Worm (Caenorhabditis elegans) whole organism, L1 larva: ENCODE results near the gene mys-1.

Experiments used
- C34B4.2 ChIP-seq: sonication (generic microtip); optimal IDR thresholded peaks from 2 replicates; lab custom pipeline; 2017; ENCODE audit warnings: mild to moderate bottlenecking, missing genetic modification characterization, missing compliant biosample characterization
- Y116A8C.19 ChIP-seq: sonication (generic microtip); optimal IDR thresholded peaks from 2 replicates; lab custom pipeline; 2016; ENCODE audit warnings: missing compliant biosample characterization, missing genetic modification characterization, borderline replicate concordance
- blmp-1 ChIP-seq: fragments of 150-350 bp; optimal IDR thresholded peaks from 2 replicates; lab custom pipeline; 2014; ENCODE audit warnings: missing biosample characterization, missing genetic modification characterization
- ceh-88 ChIP-seq: fragments of 200-800 bp; sonication (Bioruptor generic); IDR thresholded peaks from 2 replicates; pipeline ENCODE4 v1.3.6; 2022; ENCODE audit warnings: missing genetic modification characterization, missing compliant biosample characterization
- dpl-1 ChIP-seq, 3 experiments: fragments of 150-350 bp in 2 of 3; sonication (generic microtip) in 1 of 3; optimal IDR thresholded peaks; 2 replicates each; lab custom pipeline; 2014 to 2017; ENCODE audit warnings: missing biosample characterization in 3 of 3, missing genetic modification characterization in 3 of 3, missing genetic modification reagents in 3 of 3
- efl-1 ChIP-seq, 4 experiments: fragments of 150-350 bp; optimal IDR thresholded peaks in 3 of 4; peaks in 1 of 4; 1 replicate in 1 of 4; 2 replicates in 3 of 4; lab custom pipeline; 2014; ENCODE audit warnings: missing biosample characterization in 2 of 4, missing genetic modification characterization in 2 of 4, missing genetic modification reagents in 2 of 4
- efl-3 ChIP-seq: fragments of 200-800 bp; sonication (Bioruptor generic); optimal IDR thresholded peaks from 2 replicates; lab custom pipeline; 2018; ENCODE audit warnings: mild to moderate bottlenecking, missing genetic modification characterization, missing compliant biosample characterization
- egl-13 ChIP-seq: sonication (generic microtip); optimal IDR thresholded peaks from 2 replicates; lab custom pipeline; 2016; ENCODE audit warnings: missing genotype, missing genetic modification reagents, missing genetic modification characterization, missing compliant biosample characterization
- elt-3 ChIP-seq, 6 experiments: fragments of 150-350 bp in 1 of 6; sonication (generic microtip); optimal IDR thresholded peaks; 2 replicates each; lab custom pipeline; 2017 to 2018; ENCODE audit warnings: missing biosample characterization in 6 of 6, missing genetic modification characterization in 6 of 6, inconsistent platforms in 1 of 6
- grh-1 ChIP-seq: fragments of 200-800 bp; sonication (Bioruptor generic); IDR thresholded peaks from 2 replicates; pipeline ENCODE4 v1.3.6; 2022; ENCODE audit warnings: missing genetic modification reagents, missing genetic modification characterization, missing compliant biosample characterization
- hlh-17 ChIP-seq: fragments of 200-800 bp; sonication (Bioruptor generic); optimal IDR thresholded peaks from 2 replicates; lab custom pipeline; 2018; ENCODE audit warnings: missing genetic modification characterization, mild to moderate bottlenecking, missing compliant biosample characterization, moderate library complexity, borderline replicate concordance
- hlh-4 ChIP-seq: sonication (generic microtip); optimal IDR thresholded peaks from 2 replicates; lab custom pipeline; 2016; ENCODE audit warnings: mild to moderate bottlenecking, missing genetic modification characterization, missing compliant biosample characterization
- hpl-2 ChIP-seq: fragments of 150-350 bp; optimal IDR thresholded peaks from 2 replicates; lab custom pipeline; 2014; ENCODE audit warnings: missing biosample characterization, missing genetic modification reagents, missing genetic modification characterization
- lin-13 ChIP-seq: fragments of 150-350 bp; optimal IDR thresholded peaks from 2 replicates; lab custom pipeline; 2014; ENCODE audit warnings: missing biosample characterization, missing genetic modification reagents, missing genetic modification characterization
- lin-15B ChIP-seq: fragments of 150-350 bp; sonication (generic microtip); optimal IDR thresholded peaks from 3 replicates; lab custom pipeline; 2014; ENCODE audit warnings: missing biosample characterization, missing genetic modification characterization
- mdl-1 ChIP-seq, 2 experiments: fragments of 150-350 bp; optimal IDR thresholded peaks; 2 replicates each; lab custom pipeline; 2014 to 2017; ENCODE audit warnings: missing biosample characterization in 2 of 2, missing genetic modification characterization in 2 of 2, inconsistent platforms in 1 of 2
- mef-2 ChIP-seq: fragments of 150-350 bp; optimal IDR thresholded peaks from 2 replicates; lab custom pipeline; 2014; ENCODE audit warnings: missing biosample characterization, missing genetic modification characterization
- nhr-47 ChIP-seq: sonication (generic microtip); optimal IDR thresholded peaks from 2 replicates; lab custom pipeline; 2016; ENCODE audit warnings: mild to moderate bottlenecking, missing genetic modification characterization, moderate library complexity, missing compliant biosample characterization
- nhr-71 ChIP-seq: sonication (generic microtip); optimal IDR thresholded peaks from 2 replicates; lab custom pipeline; 2016; ENCODE audit warnings: mild to moderate bottlenecking, missing genetic modification characterization, moderate library complexity, missing compliant biosample characterization
- nhr-76 ChIP-seq: sonication (generic microtip); optimal IDR thresholded peaks from 2 replicates; lab custom pipeline; 2017; ENCODE audit warnings: missing biosample characterization, missing genetic modification characterization
- nhr-77 ChIP-seq: fragments of 150-350 bp; optimal IDR thresholded peaks from 2 replicates; lab custom pipeline; 2014; ENCODE audit warnings: missing biosample characterization, missing genetic modification characterization
- nhr-85 ChIP-seq: sonication (generic microtip); peaks from one replicate; lab custom pipeline; 2016; ENCODE audit warnings: missing genetic modification characterization, inconsistent platforms, missing compliant biosample characterization
- pax-3 ChIP-seq: fragments of 200-800 bp; sonication (Bioruptor generic); optimal IDR thresholded peaks from 2 replicates; lab custom pipeline; 2018; ENCODE audit warnings: mild to moderate bottlenecking, missing genetic modification characterization, moderate library complexity, missing compliant biosample characterization
- rnt-1 ChIP-seq: sonication (generic microtip); optimal IDR thresholded peaks from 2 replicates; lab custom pipeline; 2016; ENCODE audit warnings: mild to moderate bottlenecking, missing genetic modification characterization, moderate library complexity, missing compliant biosample characterization
- snpc-4 ChIP-seq: fragments of 150-350 bp; optimal IDR thresholded peaks from 2 replicates; lab custom pipeline; 2014; ENCODE audit warnings: missing biosample characterization, missing genetic modification characterization
- sox-4 ChIP-seq: sonication (generic microtip); optimal IDR thresholded peaks from 2 replicates; lab custom pipeline; 2016; ENCODE audit warnings: missing genetic modification characterization, missing compliant biosample characterization
- sptf-1 ChIP-seq: fragments of 150-350 bp; optimal IDR thresholded peaks from 2 replicates; lab custom pipeline; 2014; ENCODE audit warnings: missing biosample characterization, missing genetic modification characterization
- tlp-1 ChIP-seq: fragments of 150-350 bp; optimal IDR thresholded peaks from 2 replicates; lab custom pipeline; 2014; ENCODE audit warnings: missing biosample characterization, missing genetic modification characterization
- unc-130 ChIP-seq: fragments of 150-350 bp; optimal IDR thresholded peaks from 2 replicates; lab custom pipeline; 2017; ENCODE audit warnings: missing biosample characterization, missing genetic modification characterization, inconsistent platforms

Gene mys-1

DNA sequence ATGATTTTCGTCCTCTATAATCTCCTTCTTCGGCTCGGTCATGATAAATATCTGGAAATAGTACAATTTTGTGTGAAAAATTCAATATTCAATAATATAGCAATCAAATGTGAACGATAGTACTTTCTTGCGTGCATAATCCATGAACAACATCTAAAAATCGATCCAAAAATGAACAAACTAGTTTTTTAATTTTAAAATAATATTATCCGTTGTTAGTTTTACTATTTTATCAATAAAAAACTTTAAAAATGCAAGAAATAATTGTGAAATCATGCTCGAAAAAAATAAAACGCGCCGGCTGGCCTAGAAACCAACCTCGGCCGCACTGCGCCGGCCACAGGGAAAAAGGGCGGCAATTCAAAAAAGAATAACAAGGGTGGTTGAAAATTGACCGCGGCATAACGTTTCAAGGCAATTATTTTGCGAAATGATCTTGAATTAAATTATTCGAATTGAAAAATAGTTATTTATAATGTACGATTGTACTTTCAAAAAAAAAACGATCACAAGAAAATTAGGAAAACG lies at the start of gene mys-1 (continued):
- peak; percentile 83 for TF ChIP-seq nhr-71
- TF ChIP-seq ceh-88 (GFP tag; lab: Robert Waterston, UW): no peak
- TF ChIP-seq dpl-1 (GFP tag; optimal IDR thresholded peaks at IDR 0.05; lab: Kevin White, UChicago): peak; percentile 86 to 94 (median 90)
- TF ChIP-seq nhr-47: peak; percentile 83
- no peak for TF ChIP-seq efl-3 (GFP tag; lab: Kevin White, UChicago)
- TF ChIP-seq rnt-1: peak; percentile 97
- TF ChIP-seq egl-13 (tag; lab: Kevin White, UChicago): peak; percentile 68
- peak; percentile 78 for TF ChIP-seq pax-3 (tag; lab: Kevin White, UChicago)
- peak; percentile 88 for TF ChIP-seq nhr-85 (tag; lab: Kevin White, UChicago)

DNA sequence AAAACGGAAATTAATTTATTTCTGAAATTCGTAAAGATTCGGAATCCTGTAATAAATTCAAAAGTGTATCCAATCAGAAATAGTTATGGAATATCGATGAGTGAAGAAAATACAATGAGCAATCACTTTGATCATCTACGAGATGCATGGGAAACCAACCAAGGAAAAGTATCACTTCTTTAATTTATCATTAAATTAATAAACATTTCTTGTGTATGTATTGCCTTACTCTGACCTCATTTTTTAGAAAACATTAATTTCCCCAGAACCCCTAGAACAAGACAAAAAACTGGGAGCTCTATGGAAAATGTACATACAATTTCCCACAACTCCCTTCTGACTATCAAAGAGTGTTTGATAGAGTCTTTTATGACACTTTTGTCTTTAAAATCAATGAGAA lies 49.5 kb upstream of the mys-1 start, which contains the start of gene F10D2.16:
Gene F10D2.16 (plus strand): TSS at position 301 of the 400 bp plus-strand sequence.
- no peak for TF ChIP-seq mdl-1 (tag; optimal IDR thresholded peaks at IDR 0.05; lab: Kevin White, UChicago)
- no peak for TF ChIP-seq hlh-17 (GFP tag; lab: Kevin White, UChicago)
- TF ChIP-seq pax-3 (tag; lab: Kevin White, UChicago): no peak
- TF ChIP-seq ceh-88 (GFP tag; lab: Robert Waterston, UW): no peak
- no peak for TF ChIP-seq efl-1 (optimal IDR thresholded peaks at IDR 0.05; lab: Kevin White, UChicago)
- TF ChIP-seq efl-1 (GFP tag; optimal IDR thresholded peaks at IDR 0.05 in 1 of 2; lab: Kevin White, UChicago): peak in 1 of 2 experiments; percentile 39
- TF ChIP-seq elt-3 (tag; optimal IDR thresholded peaks at IDR 0.05; lab: Kevin White, UChicago): no peak
- TF ChIP-seq snpc-4 (tag; lab: Kevin White, UChicago): no peak
- no peak for TF ChIP-seq mef-2
- TF ChIP-seq, all 84 proteins: peak for 1

DNA sequence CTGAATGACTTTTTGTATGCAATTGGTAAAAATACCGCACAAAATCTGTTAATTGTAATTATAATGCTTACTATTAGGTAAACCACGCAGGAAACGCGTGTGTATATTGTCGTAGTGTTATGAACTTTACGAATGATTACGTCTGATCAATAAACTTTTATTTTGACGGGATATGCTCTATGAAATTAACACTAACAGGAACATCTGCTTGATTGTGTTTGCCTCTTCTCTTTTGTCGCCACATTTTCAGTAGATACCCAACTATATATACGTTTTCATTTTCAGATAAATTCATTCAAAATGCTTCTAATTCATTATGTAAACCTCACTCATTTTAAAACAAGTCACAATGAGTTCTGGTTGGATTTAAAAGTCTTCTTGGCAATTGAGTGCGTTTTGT lies 47.8 kb upstream of the mys-1 start, which contains the start of gene sre-10:
Gene sre-10 (plus strand): TSS at position 301 of the 400 bp plus-strand sequence.
- TF ChIP-seq Y116A8C.19 (no peak), nhr-77 (tag; lab: Kevin White, UChicago) (no peak), C34B4.2 (tag; lab: Kevin White, UChicago) (no peak)

ce11 chrV:7130974-7131373 lies 46.5 kb upstream of the mys-1 start, which contains the start of gene srx-36:
TSS of gene srx-36 (minus strand) at chrV:7131074.
- TF ChIP-seq lin-13 (GFP tag; lab: Kevin White, UChicago): no peak
- TF ChIP-seq, all 84 proteins: peak for 0

- no peak for TF ChIP-seq mdl-1 (tag; optimal IDR thresholded peaks at IDR 0.05; lab: Kevin White, UChicago)
- no peak for TF ChIP-seq rnt-1
- TF ChIP-seq dpl-1 (GFP tag; optimal IDR thresholded peaks at IDR 0.05; lab: Kevin White, UChicago): no peak
- no peak for TF ChIP-seq nhr-47
- TF ChIP-seq efl-1 (optimal IDR thresholded peaks at IDR 0.05; lab: Kevin White, UChicago): no peak
- peak in 1 of 2 experiments; percentile 13 for TF ChIP-seq efl-1 (GFP tag; optimal IDR thresholded peaks at IDR 0.05 in 1 of 2; lab: Kevin White, UChicago)
These were observed 45.0 kb upstream of the mys-1 start, which contains the start of gene T01C4.8 for ce11 chrV:7129460-7129859. TSS of gene T01C4.8 (minus strand) at chrV:7129560.

ce11 chrV:7123979-7124378 lies 39.5 kb upstream of the mys-1 start:
- TF ChIP-seq unc-130 (tag; lab: Kevin White, UChicago): no peak
- TF ChIP-seq sptf-1 (tag; lab: Kevin White, UChicago): no peak
- no peak for TF ChIP-seq sox-4 (tag; lab: Kevin White, UChicago)
- TF ChIP-seq lin-15B: no peak
- TF ChIP-seq, all 84 proteins: peak for 0

DNA sequence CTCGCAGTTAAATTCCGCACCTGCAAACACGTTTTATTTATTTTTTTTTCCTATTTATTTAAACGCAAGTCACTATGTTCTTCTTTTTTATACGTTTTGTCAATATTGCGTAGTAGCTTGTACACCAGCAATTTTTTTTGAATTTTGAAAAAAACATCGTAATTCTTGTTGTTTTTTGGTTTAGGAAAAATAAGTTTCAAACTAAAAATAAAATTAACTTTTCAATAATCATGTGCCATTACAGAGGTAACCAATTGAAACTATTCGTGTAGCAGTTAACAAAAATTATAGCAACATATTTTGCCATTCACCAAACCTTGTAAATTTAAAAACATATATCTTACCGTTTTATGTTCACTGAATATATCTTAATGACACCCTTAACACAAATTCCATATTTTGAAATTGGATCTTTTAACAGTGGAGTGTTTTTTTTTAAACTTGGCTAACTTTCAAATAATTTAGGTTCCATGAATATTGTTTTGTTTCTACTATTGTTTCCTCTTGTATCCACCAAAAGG lies 38.8 kb upstream of the mys-1 start, which contains the start of gene lmd-5:
Gene lmd-5 (plus strand): TSS at position 471 of the 521 bp plus-strand sequence.
- TF ChIP-seq sptf-1 (tag; lab: Kevin White, UChicago): no peak
- TF ChIP-seq hlh-17 (GFP tag; lab: Kevin White, UChicago): no peak
- TF ChIP-seq nhr-76: no peak
- TF ChIP-seq tlp-1: no peak
- TF ChIP-seq hlh-4 (tag; lab: Kevin White, UChicago): no peak
- TF ChIP-seq grh-1: no peak
- no peak for TF ChIP-seq hpl-2 (GFP tag; lab: Kevin White, UChicago)
- no peak for TF ChIP-seq blmp-1
- no peak for TF ChIP-seq snpc-4 (tag; lab: Kevin White, UChicago)
- no peak for TF ChIP-seq lin-13 (GFP tag; lab: Kevin White, UChicago)
